Worm (Caenorhabditis elegans) whole organism, L2 larva: ENCODE data around the gene C04H5.7.
"Not testable (repeated sequence)": the region's sequence is repeated elsewhere in the genome, so short reads cannot be mapped to it uniquely, and the experiment has no call there.

Source experiments
- ama-1 ChIP-seq: fragments of 150-350 bp; optimal IDR thresholded peaks from 2 replicates; lab custom pipeline; 2018; ENCODE audit warnings: inconsistent platforms
- egl-27 ChIP-seq: sonication (generic microtip); optimal IDR thresholded peaks from 3 replicates; lab custom pipeline; 2017; ENCODE audit warnings: missing biosample characterization, missing genetic modification reagents, missing genetic modification characterization
- snpc-4 ChIP-seq: fragments of 150-350 bp; optimal IDR thresholded peaks from 2 replicates; lab custom pipeline; 2014; ENCODE audit warnings: missing biosample characterization, missing genetic modification characterization
- unc-39 ChIP-seq: fragments of 150-350 bp; optimal IDR thresholded peaks from 2 replicates; lab custom pipeline; 2014; ENCODE audit warnings: missing biosample characterization, missing genetic modification characterization

- TF ChIP-seq unc-39 (tag; lab: Kevin White, UChicago); egl-27; ama-1 (lab: Kevin White, UChicago): not testable (repeated sequence)
- peak; percentile 60 for TF ChIP-seq snpc-4 (tag; lab: Kevin White, UChicago)
Measured at ce11 chrII:14561549-14562115, 23.9 kb downstream of the C04H5.7 start, which contains the start of gene mog-4.
